Fruit fly (Drosophila melanogaster) whole organism: ENCODE data around the gene CG11404.

Source experiments
- CG8478 ChIP-seq: fragments of >200 bp; optimal IDR thresholded peaks from 2 replicates; lab custom pipeline; 2018; ENCODE audit warnings: inconsistent platforms
- Dll ChIP-seq: fragments of >200 bp; optimal IDR thresholded peaks from 2 replicates; lab custom pipeline; 2017
- EcR ChIP-seq, 2 experiments: fragments of >200 bp; optimal IDR thresholded peaks; 2 replicates each; lab custom pipeline; 2017; ENCODE audit warnings: missing biosample characterization in 2 of 2, missing genetic modification characterization in 2 of 2, missing genetic modification reagents in 2 of 2
- pan ChIP-seq: fragments of >200 bp; optimal IDR thresholded peaks from 2 replicates; lab custom pipeline; 2017
- psq ChIP-seq: fragments of >200 bp; optimal IDR thresholded peaks from 2 replicates; lab custom pipeline; 2017
- usp ChIP-seq: fragments of >200 bp; optimal IDR thresholded peaks from 2 replicates; lab custom pipeline; 2017; ENCODE audit warnings: missing biosample characterization, missing genetic modification characterization, mixed read lengths

The CG11404 gene

dm6 chr3L:22589135-22589534 is 40.9 kb downstream of the CG11404 start:
- TF ChIP-seq usp (GFP tag; lab: Kevin White, UChicago) (no peak), psq (lab: Kevin White, UChicago) (no peak), pan (lab: Kevin White, UChicago) (no peak), EcR (GFP tag; optimal IDR thresholded peaks at IDR 0.05; lab: Kevin White, UChicago) (no peak), Dll (lab: Kevin White, UChicago) (no peak), CG8478 (lab: Kevin White, UChicago) (no peak)
